Fruit fly (Drosophila melanogaster) whole organism, embryonic: Measurements from ENCODE around the gene Rab14.

Source experiments
- Aef1 ChIP-seq: fragments of 200-800 bp; sonication (Bioruptor generic); IDR thresholded peaks from 3 replicates; pipeline ENCODE4 v1.3.6; 2022; ENCODE audit warnings: missing biosample characterization, missing genetic modification characterization
- B-H2 ChIP-seq: fragments of 200-800 bp; sonication (Bioruptor generic); optimal IDR thresholded peaks from 2 replicates; lab custom pipeline; 2018; ENCODE audit warnings: missing biosample characterization, mild to moderate bottlenecking, missing genetic modification characterization
- Bteb2 ChIP-seq: fragments of 200-800 bp; sonication (Bioruptor generic); optimal IDR thresholded peaks from 2 replicates; lab custom pipeline; 2016; ENCODE audit warnings: missing biosample characterization, missing genetic modification characterization
- CG10147 ChIP-seq: fragments of 200-800 bp; sonication (Bioruptor generic); optimal IDR thresholded peaks from 2 replicates; lab custom pipeline; 2019; ENCODE audit warnings: missing biosample characterization, mild to moderate bottlenecking, missing genetic modification characterization, moderate library complexity
- CG12299 ChIP-seq: fragments of 200-800 bp; sonication (Bioruptor generic); optimal IDR thresholded peaks from 2 replicates; lab custom pipeline; 2018; ENCODE audit warnings: missing biosample characterization, mild to moderate bottlenecking, missing genetic modification characterization
- CG13424 ChIP-seq: fragments of 200-800 bp; sonication (Bioruptor generic); optimal IDR thresholded peaks from 2 replicates; lab custom pipeline; 2019; ENCODE audit warnings: missing biosample characterization, mild to moderate bottlenecking, missing genetic modification characterization, moderate library complexity
- CG14667 ChIP-seq: fragments of 200-800 bp; sonication (Bioruptor generic); IDR thresholded peaks from 2 replicates; pipeline ENCODE4 v1.3.6; 2022; ENCODE audit warnings: missing biosample characterization, missing genetic modification characterization
- CG15269 ChIP-seq: fragments of 200-800 bp; sonication (Bioruptor generic); optimal IDR thresholded peaks from 2 replicates; lab custom pipeline; 2018; ENCODE audit warnings: missing biosample characterization, mild to moderate bottlenecking, missing genetic modification characterization, moderate library complexity
- CG17186 ChIP-seq: fragments of 200-800 bp; sonication (Bioruptor generic); optimal IDR thresholded peaks from 3 replicates; lab custom pipeline; 2017; ENCODE audit warnings: missing biosample characterization, missing genetic modification reagents, missing genetic modification characterization
- CG17829 ChIP-seq: fragments of 200-800 bp; optimal IDR thresholded peaks from 2 replicates; lab custom pipeline; 2019; ENCODE audit warnings: missing biosample characterization, mild to moderate bottlenecking, missing genetic modification characterization, moderate library complexity
- CG18764 ChIP-seq: fragments of 200-800 bp; sonication (Bioruptor generic); optimal IDR thresholded peaks from 3 replicates; lab custom pipeline; 2016; ENCODE audit warnings: missing biosample characterization, missing genetic modification characterization
- CG2120 ChIP-seq: fragments of 200-800 bp; sonication (Bioruptor generic); optimal IDR thresholded peaks from 3 replicates; lab custom pipeline; 2016; ENCODE audit warnings: missing biosample characterization, missing genetic modification characterization
- CG2678 ChIP-seq: fragments of 200-800 bp; sonication (Bioruptor generic); optimal IDR thresholded peaks from 3 replicates; lab custom pipeline; 2019; ENCODE audit warnings: missing biosample characterization, mild to moderate bottlenecking, missing genetic modification characterization, moderate library complexity
- CG32767 ChIP-seq: fragments of 200-800 bp; sonication (Bioruptor generic); IDR thresholded peaks from 2 replicates; pipeline ENCODE4 v1.3.6; 2022; ENCODE audit warnings: missing biosample characterization, missing genetic modification characterization
- CG32772 ChIP-seq: fragments of 200-800 bp; sonication (Bioruptor generic); IDR thresholded peaks from 2 replicates; pipeline ENCODE4 v1.3.6; 2022; ENCODE audit warnings: missing biosample characterization, missing genetic modification characterization
- CG34422 ChIP-seq: fragments of 200-800 bp; sonication (Bioruptor generic); IDR thresholded peaks from 3 replicates; pipeline ENCODE4 v1.3.6; 2022; ENCODE audit warnings: missing biosample characterization, missing genetic modification characterization
- CG5953 ChIP-seq: fragments of 200-800 bp; sonication (Bioruptor generic); IDR thresholded peaks from 2 replicates; pipeline ENCODE4 v1.3.6; 2022; ENCODE audit warnings: missing biosample characterization, missing genetic modification characterization
- CG6254 ChIP-seq: fragments of 200-800 bp; sonication (Bioruptor generic); optimal IDR thresholded peaks from 3 replicates; lab custom pipeline; 2017; ENCODE audit warnings: mild to moderate bottlenecking, missing biosample characterization, missing genetic modification reagents, missing genetic modification characterization
- CG6813 ChIP-seq: fragments of 200-800 bp; sonication (Bioruptor generic); optimal IDR thresholded peaks from 2 replicates; lab custom pipeline; 2017; ENCODE audit warnings: missing biosample characterization, missing genetic modification characterization, mild to moderate bottlenecking, moderate library complexity, missing genetic modification reagents
- CG7357 ChIP-seq: fragments of 200-800 bp; sonication (Bioruptor generic); IDR thresholded peaks from 3 replicates; pipeline ENCODE4 v1.3.6; 2022; ENCODE audit warnings: missing biosample characterization, missing genetic modification characterization
- CG7556 ChIP-seq: fragments of 200-800 bp; sonication (Bioruptor generic); optimal IDR thresholded peaks from 2 replicates; lab custom pipeline; 2017; ENCODE audit warnings: missing biosample characterization, mild to moderate bottlenecking, missing genetic modification characterization
- CG7745 ChIP-seq: fragments of 200-800 bp; sonication (Bioruptor generic); optimal IDR thresholded peaks from 2 replicates; lab custom pipeline; 2018; ENCODE audit warnings: missing biosample characterization, mild to moderate bottlenecking, missing genetic modification characterization, moderate library complexity
- CG9932 ChIP-seq: fragments of 200-800 bp; sonication (Bioruptor generic); IDR thresholded peaks from 2 replicates; pipeline ENCODE4 v1.3.6; 2022; ENCODE audit warnings: missing biosample characterization, missing genetic modification characterization
- Chrac-16 ChIP-seq: fragments of 200-800 bp; sonication (Bioruptor generic); optimal IDR thresholded peaks from 3 replicates; lab custom pipeline; 2016; ENCODE audit warnings: missing biosample characterization, missing genetic modification characterization
- Dp ChIP-seq: fragments of 200-800 bp; sonication (Bioruptor generic); optimal IDR thresholded peaks from 2 replicates; lab custom pipeline; 2018; ENCODE audit warnings: missing biosample characterization, mild to moderate bottlenecking, missing genetic modification characterization, moderate library complexity
- Drgx ChIP-seq: fragments of 200-800 bp; sonication (Bioruptor generic); IDR thresholded peaks from 2 replicates; pipeline ENCODE4 v1.3.6; 2022; ENCODE audit warnings: missing biosample characterization, missing genetic modification characterization
- ERR ChIP-seq: fragments of 200-800 bp; sonication (Bioruptor generic); optimal IDR thresholded peaks from 2 replicates; lab custom pipeline; 2016; ENCODE audit warnings: missing biosample characterization, missing genetic modification characterization
- Med ChIP-seq: fragments of 200-800 bp; sonication (Bioruptor generic); peaks from one replicate; lab custom pipeline; 2016; ENCODE audit warnings: missing biosample characterization, missing genetic modification characterization, mild to moderate bottlenecking, inconsistent platforms, moderate library complexity
- NK7.1 ChIP-seq: fragments of 200-800 bp; sonication (Bioruptor generic); optimal IDR thresholded peaks from 3 replicates; lab custom pipeline; 2016; ENCODE audit warnings: missing biosample characterization, missing genetic modification characterization
- Nf-YB ChIP-seq: fragments of 200-800 bp; sonication (Bioruptor generic); optimal IDR thresholded peaks from 3 replicates; lab custom pipeline; 2019; ENCODE audit warnings: missing biosample characterization, mild to moderate bottlenecking, missing genetic modification characterization, moderate library complexity
- Vsx1 ChIP-seq: fragments of 200-800 bp; sonication (Bioruptor generic); optimal IDR thresholded peaks from 2 replicates; lab custom pipeline; 2017; ENCODE audit warnings: missing biosample characterization, mild to moderate bottlenecking, missing genetic modification characterization, missing genetic modification reagents
- ac ChIP-seq: fragments of 200-800 bp; sonication (Bioruptor generic); optimal IDR thresholded peaks from 3 replicates; lab custom pipeline; 2017; ENCODE audit warnings: missing biosample characterization, mild to moderate bottlenecking, missing genetic modification characterization
- chinmo ChIP-seq: fragments of 200-800 bp; sonication (Bioruptor generic); IDR thresholded peaks from 4 replicates; pipeline ENCODE4 v1.3.6; 2022; ENCODE audit warnings: missing biosample characterization, missing genetic modification characterization; ENCODE audit not compliant: partially characterized antibody
- crol ChIP-seq: fragments of 200-800 bp; sonication (Bioruptor generic); IDR thresholded peaks from 2 replicates; pipeline ENCODE4 v1.3.6; 2022; ENCODE audit warnings: missing biosample characterization, missing genetic modification characterization
- emc ChIP-seq: fragments of 200-800 bp; sonication (Bioruptor generic); optimal IDR thresholded peaks from 2 replicates; lab custom pipeline; 2016; ENCODE audit warnings: missing biosample characterization, missing genetic modification characterization
- gro ChIP-seq: fragments of 200-800 bp; sonication (Bioruptor generic); optimal IDR thresholded peaks from 2 replicates; lab custom pipeline; 2016; ENCODE audit warnings: missing biosample characterization, missing genetic modification characterization
- lab ChIP-seq: fragments of 200-800 bp; sonication (Bioruptor generic); optimal IDR thresholded peaks from 3 replicates; lab custom pipeline; 2017; ENCODE audit warnings: missing biosample characterization, missing genetic modification characterization, mild to moderate bottlenecking, moderate library complexity, missing genetic modification reagents
- nau ChIP-seq: fragments of 200-800 bp; sonication (Bioruptor generic); optimal IDR thresholded peaks from 3 replicates; lab custom pipeline; 2017; ENCODE audit warnings: missing biosample characterization, mild to moderate bottlenecking, missing genetic modification characterization, missing genetic modification reagents
- phol ChIP-seq: fragments of 200-800 bp; sonication (Bioruptor generic); optimal IDR thresholded peaks from 3 replicates; lab custom pipeline; 2018; ENCODE audit warnings: missing biosample characterization, mild to moderate bottlenecking, missing genetic modification characterization, moderate library complexity
- salm ChIP-seq: fragments of 200-800 bp; sonication (Bioruptor generic); optimal IDR thresholded peaks from 2 replicates; lab custom pipeline; 2018; ENCODE audit warnings: missing biosample characterization, mild to moderate bottlenecking, missing genetic modification characterization
- sd ChIP-seq: fragments of 200-800 bp; sonication (Bioruptor generic); optimal IDR thresholded peaks from 3 replicates; lab custom pipeline; 2018; ENCODE audit warnings: missing biosample characterization, mild to moderate bottlenecking, missing genetic modification characterization, moderate library complexity
- sens-2 ChIP-seq: fragments of 200-800 bp; sonication (Bioruptor generic); IDR thresholded peaks from 2 replicates; pipeline ENCODE4 v1.3.6; 2022; ENCODE audit warnings: missing biosample characterization, missing genetic modification characterization
- so ChIP-seq: fragments of 200-800 bp; sonication (Bioruptor generic); IDR thresholded peaks from 3 replicates; pipeline ENCODE4 v1.3.6; 2022; ENCODE audit warnings: missing biosample characterization, missing genetic modification characterization
- unpg ChIP-seq: fragments of 200-800 bp; sonication (Bioruptor generic); optimal IDR thresholded peaks from 3 replicates; lab custom pipeline; 2018; ENCODE audit warnings: missing biosample characterization, mild to moderate bottlenecking, missing genetic modification characterization, moderate library complexity
- vnd ChIP-seq: fragments of 200-800 bp; sonication (Bioruptor generic); IDR thresholded peaks from 3 replicates; pipeline ENCODE4 v1.3.6; 2022; ENCODE audit warnings: missing biosample characterization, missing genetic modification characterization; ENCODE audit not compliant: partially characterized antibody
- wek ChIP-seq: fragments of 200-800 bp; sonication (Bioruptor generic); optimal IDR thresholded peaks from 3 replicates; lab custom pipeline; 2018; ENCODE audit warnings: missing biosample characterization, mild to moderate bottlenecking, missing genetic modification characterization, moderate library complexity

Rab14 gene

DNA sequence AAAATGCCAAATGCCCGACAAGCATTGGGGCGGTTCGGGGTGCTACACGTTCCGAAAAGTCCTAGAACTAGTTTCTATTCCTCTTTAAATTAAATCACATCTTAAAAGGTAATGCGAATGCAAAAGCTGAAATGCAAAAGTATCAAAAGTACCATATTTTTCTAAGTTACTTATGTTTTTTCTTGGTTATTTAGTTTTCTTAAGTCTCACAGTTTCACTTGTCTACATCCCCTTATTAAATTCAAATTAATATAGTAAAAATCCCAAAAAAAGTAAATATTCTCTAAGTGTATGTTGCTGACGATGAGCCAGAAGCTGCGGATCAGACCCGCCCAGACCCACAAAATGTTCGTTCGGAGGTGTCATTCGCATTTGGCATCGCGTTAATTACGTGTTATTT lies 45.7 kb downstream of the Rab14 start (continued):
- TF ChIP-seq CG13424 (no peak), so (GFP tag; lab: Robert Waterston, UW) (no peak), wek (GFP tag; lab: Kevin White, UChicago) (no peak)

DNA sequence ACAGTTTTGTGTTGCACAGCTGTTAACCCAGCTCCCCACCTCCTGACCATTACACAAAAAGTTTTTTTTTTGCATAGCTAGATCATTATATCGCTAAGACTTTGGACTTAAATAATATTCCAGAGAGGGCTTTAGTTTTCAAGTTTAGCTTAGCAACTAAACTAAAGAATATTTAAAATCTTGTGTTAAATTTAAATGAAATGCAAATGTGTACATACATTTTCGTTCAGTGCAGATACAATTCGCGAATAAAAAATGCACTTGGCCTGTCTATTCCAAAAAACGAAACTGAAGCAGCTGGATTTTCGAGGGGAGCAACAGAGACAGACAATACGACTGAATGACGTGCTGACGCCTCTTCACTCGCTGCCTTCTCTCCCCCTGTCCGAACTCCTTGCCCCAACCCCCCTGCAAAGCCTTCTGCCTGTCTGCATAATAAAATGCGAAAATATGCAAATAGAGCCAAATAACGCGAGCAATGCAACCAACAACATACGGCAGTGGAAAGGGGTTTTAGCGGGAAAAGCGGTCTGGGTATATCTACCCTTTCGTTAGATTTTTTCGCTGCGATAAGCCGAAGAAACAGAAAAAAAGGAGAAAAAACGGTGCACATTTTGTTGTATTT lies 46.8 kb downstream of the Rab14 start:
- no peak for TF ChIP-seq ac (GFP tag; lab: Kevin White, UChicago)
- TF ChIP-seq CG7357 = no peak
- no peak for TF ChIP-seq CG12299 (tag; lab: Kevin White, UChicago)
- no peak for TF ChIP-seq CG6254 (GFP tag; lab: Kevin White, UChicago)
- TF ChIP-seq CG34422 (GFP tag; lab: Robert Waterston, UW) = no peak
- no peak for TF ChIP-seq CG7556 (GFP tag; lab: Kevin White, UChicago)
- no peak for TF ChIP-seq ERR (GFP tag; lab: Kevin White, UChicago)
- no peak for TF ChIP-seq CG32772 (GFP tag; lab: Robert Waterston, UW)
- TF ChIP-seq CG5953 (GFP tag; lab: Robert Waterston, UW) = 0 out of 2 replicates have a peak, but pooled peaks have one; percentile 9
- peak; percentile 42; the same call in 1 of the 2 replicates for TF ChIP-seq Drgx (GFP tag; lab: Robert Waterston, UW)
- TF ChIP-seq Med = peak; percentile 48
- no peak for TF ChIP-seq CG17186 (GFP tag; lab: Kevin White, UChicago)

DNA sequence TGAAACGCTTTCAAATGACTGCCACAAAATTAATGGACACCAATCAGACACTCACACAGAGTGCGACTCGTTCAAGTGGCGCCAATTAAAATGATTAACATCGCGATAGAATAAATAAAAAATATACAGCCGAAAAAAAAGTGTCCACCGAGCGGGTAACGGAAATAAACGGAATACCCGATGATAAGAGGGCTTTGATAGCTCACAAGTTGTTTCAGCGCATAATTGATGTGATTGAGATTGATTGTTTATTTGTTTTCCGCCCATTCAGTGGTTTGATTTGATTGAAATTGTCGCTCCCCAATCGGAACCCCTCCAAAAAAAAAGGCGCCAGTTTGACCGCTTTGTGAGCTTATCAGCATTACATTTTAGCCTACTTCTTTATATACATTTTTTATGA lies 48.6 kb downstream of the Rab14 start:
- TF ChIP-seq CG2678 (peak; percentile 42), CG9932 (GFP tag; lab: Robert Waterston, UW) (no peak), NK7.1 (GFP tag; lab: Kevin White, UChicago) (no peak), lab (GFP tag; lab: Kevin White, UChicago) (peak; percentile 88), chinmo (GFP tag; lab: Robert Waterston, UW) (0 out of 4 replicates have a peak, but pooled peaks have one; percentile 37), gro (GFP tag; lab: Kevin White, UChicago) (peak; percentile 3), crol (GFP tag; lab: Robert Waterston, UW) (0 out of 2 replicates have a peak, but pooled peaks have one; percentile 42), Bteb2 (GFP tag; lab: Kevin White, UChicago) (no peak), Aef1 (GFP tag; lab: Robert Waterston, UW) (no peak), emc (GFP tag; lab: Kevin White, UChicago) (no peak), CG6254 (GFP tag; lab: Kevin White, UChicago) (no peak), sd (tag; lab: Kevin White, UChicago) (peak; percentile 50), CG6813 (GFP tag; lab: Kevin White, UChicago) (peak; percentile 16), CG7745 (tag; lab: Kevin White, UChicago) (peak; percentile 38), B-H2 (GFP tag; lab: Kevin White, UChicago) (peak; percentile 18), sens-2 (peak; percentile 55; the same call in 1 of the 2 replicates), CG14667 (no peak), CG32767 (GFP tag; lab: Robert Waterston, UW) (no peak), nau (peak; percentile 8), CG10147 (GFP tag; lab: Kevin White, UChicago) (no peak), CG17829 (tag; lab: Kevin White, UChicago) (no peak), vnd (GFP tag; lab: Robert Waterston, UW) (0 out of 3 replicates have a peak, but pooled peaks have one; percentile 30), Nf-YB (GFP tag; lab: Kevin White, UChicago) (peak; percentile 20), CG18764 (no peak), Dp (GFP tag; lab: Kevin White, UChicago) (no peak), Chrac-16 (GFP tag; lab: Kevin White, UChicago) (no peak), Vsx1 (GFP tag; lab: Kevin White, UChicago) (peak; percentile 63), CG2120 (GFP tag; lab: Kevin White, UChicago) (no peak), CG15269 (tag; lab: Kevin White, UChicago) (peak; percentile 24), unpg (peak; percentile 32), salm (peak; percentile 50), phol (tag; lab: Kevin White, UChicago) (no peak)
